Fruit fly (Drosophila melanogaster): ENCODE data around the gene Cpr78Cc.

Gene Cpr78Cc

dm6 chr3L:21317416-21318259 lies 17.3 kb downstream of the Cpr78Cc start, which contains the start of gene Pc (continued):
- TF ChIP-seq CG8478 (optimal IDR thresholded peaks at IDR 0.05) (peak; percentile 65), CkIIα-i1 (GFP tag; IDR thresholded peaks at IDR 0.05) (0 out of 2 replicates have a peak, but pooled peaks have one; percentile 13), vfl (GFP tag; optimal IDR thresholded peaks at IDR 0.05) (no peak), MESR4 (GFP tag; optimal IDR thresholded peaks at IDR 0.05) (peak; percentile 59), pho (GFP tag; optimal IDR thresholded peaks at IDR 0.05) (peak; percentile 39), Sry-δ (GFP tag; optimal IDR thresholded peaks at IDR 0.05) (peak; percentile 86), prd (optimal IDR thresholded peaks at IDR 0.05) (no peak), prd (GFP tag; IDR thresholded peaks at IDR 0.05) (no peak), pnt (GFP tag; optimal IDR thresholded peaks at IDR 0.05) (no peak), CG13287 (GFP tag; IDR thresholded peaks at IDR 0.05; ENCODE audit: partially characterized antibody) (peak; percentile 89), CG32767 (GFP tag; IDR thresholded peaks at IDR 0.05) (no peak), klu (GFP tag; IDR thresholded peaks at IDR 0.05) (no peak), PHDP (tag; optimal IDR thresholded peaks at IDR 0.05) (no peak), HLHmδ (GFP tag; optimal IDR thresholded peaks at IDR 0.05) (no peak), NK7.1 (GFP tag; optimal IDR thresholded peaks at IDR 0.05) (no peak), so (GFP tag; IDR thresholded peaks at IDR 0.05) (no peak), en (GFP tag; optimal IDR thresholded peaks at IDR 0.05) (no peak), CG8924 (tag; optimal IDR thresholded peaks at IDR 0.05) (peak; percentile 18), yki (optimal IDR thresholded peaks at IDR 0.05) (no peak), Jarid2 (GFP tag; optimal IDR thresholded peaks at IDR 0.05) (no peak), CG15514 (GFP tag; optimal IDR thresholded peaks at IDR 0.05) (peak; percentile 91), CG10267 (tag; optimal IDR thresholded peaks at IDR 0.05) (peak; percentile 61), CG15696 (tag; optimal IDR thresholded peaks at IDR 0.05) (no peak), CG8765 (GFP tag; IDR thresholded peaks at IDR 0.05) (no peak), sqz (GFP tag; optimal IDR thresholded peaks at IDR 0.05) (no peak), exex (tag; optimal IDR thresholded peaks at IDR 0.05) (no peak), luna (GFP tag; optimal IDR thresholded peaks at IDR 0.05) (no peak), Ets65A (GFP tag) (peak; percentile 4), CG3281 (GFP tag; optimal IDR thresholded peaks at IDR 0.05) (no peak), CG4328 (GFP tag; optimal IDR thresholded peaks at IDR 0.05) (no peak), Fer1 (GFP tag; optimal IDR thresholded peaks at IDR 0.05) (no peak), CG31388 (GFP tag; optimal IDR thresholded peaks at IDR 0.05) (no peak), gcm2 (GFP tag; optimal IDR thresholded peaks at IDR 0.05) (no peak), CG1529 (GFP tag; optimal IDR thresholded peaks at IDR 0.05) (no peak), slbo (GFP tag; IDR thresholded peaks at IDR 0.05) (peak; percentile 40), shn (GFP tag; optimal IDR thresholded peaks at IDR 0.05) (no peak), CG6791 (GFP tag; IDR thresholded peaks at IDR 0.05; ENCODE audit: partially characterized antibody) (peak; percentile 90), CG9817 (tag; optimal IDR thresholded peaks at IDR 0.05) (peak; percentile 23), CG11085 (GFP tag; IDR thresholded peaks at IDR 0.05) (0 out of 2 replicates have a peak, but pooled peaks have one; percentile 18), gem (tag; optimal IDR thresholded peaks at IDR 0.05) (no peak), CG7786 (GFP tag; optimal IDR thresholded peaks at IDR 0.05) (peak; percentile 5), Meics (GFP tag; optimal IDR thresholded peaks at IDR 0.05) (no peak), crc (GFP tag; optimal IDR thresholded peaks at IDR 0.05) (no peak), CG7963 (GFP tag; IDR thresholded peaks at IDR 0.05; ENCODE audit: partially characterized antibody) (peak; percentile 78), E2f1 (GFP tag; IDR thresholded peaks at IDR 0.05) (no peak), CG4424 (GFP tag; optimal IDR thresholded peaks at IDR 0.05) (no peak), fu2 (GFP tag; optimal IDR thresholded peaks at IDR 0.05) (peak; percentile 1), CG12104 (GFP tag; optimal IDR thresholded peaks at IDR 0.05) (no peak), CG6654 (GFP tag; optimal IDR thresholded peaks at IDR 0.05) (no peak), vnd (GFP tag; IDR thresholded peaks at IDR 0.05; ENCODE audit: partially characterized antibody) (peak; percentile 84), zen (tag; optimal IDR thresholded peaks at IDR 0.05) (peak; percentile 78)
